Fruit fly (Drosophila melanogaster): ENCODE measurements around the gene zpg.

Gene zpg

dm6 chr3L:6608884-6609552, 3.2 kb upstream of the zpg start, which contains the start of gene axed (continued):
- no peak for TF ChIP-seq Elba2 (GFP tag; optimal IDR thresholded peaks at IDR 0.05)
- TF ChIP-seq CG14441 (GFP tag; IDR thresholded peaks at IDR 0.05) = peak; percentile 54; the same call in 1 of the 2 replicates
- no peak for TF ChIP-seq pb (GFP tag; optimal IDR thresholded peaks at IDR 0.05)
- TF ChIP-seq vnd (GFP tag; IDR thresholded peaks at IDR 0.05; ENCODE audit: partially characterized antibody) = no peak
- no peak for TF ChIP-seq so (GFP tag; IDR thresholded peaks at IDR 0.05)
- TF ChIP-seq CG30403 (GFP tag; optimal IDR thresholded peaks at IDR 0.05) = peak; percentile 24
- no peak for TF ChIP-seq lov (optimal IDR thresholded peaks at IDR 0.05)
- no peak for TF ChIP-seq lov (GFP tag; IDR thresholded peaks at IDR 0.05)
- no peak for TF ChIP-seq grn (GFP tag; optimal IDR thresholded peaks at IDR 0.05)
- no peak for TF ChIP-seq CG8089 (GFP tag; optimal IDR thresholded peaks at IDR 0.05)
- TF ChIP-seq CG17612 (GFP tag; IDR thresholded peaks at IDR 0.05) = peak; percentile 10; the same call in 1 of the 2 replicates
- TF ChIP-seq cg (GFP tag; optimal IDR thresholded peaks at IDR 0.05) = no peak
- no peak for TF ChIP-seq slou (GFP tag; optimal IDR thresholded peaks at IDR 0.05)
- TF ChIP-seq Max (GFP tag; optimal IDR thresholded peaks at IDR 0.05) = no peak
- no peak for TF ChIP-seq onecut (GFP tag; IDR thresholded peaks at IDR 0.05)
- TF ChIP-seq esg (GFP tag; conservative IDR thresholded peaks at IDR 0.05) = no peak
- no peak for TF ChIP-seq CG4617 (GFP tag; optimal IDR thresholded peaks at IDR 0.05; ENCODE audit: borderline replicate concordance)
- peak; percentile 30 for TF ChIP-seq CG6765 (GFP tag; optimal IDR thresholded peaks at IDR 0.05)
- TF ChIP-seq CG15073 (GFP tag; optimal IDR thresholded peaks at IDR 0.05) = no peak
- no peak for TF ChIP-seq tio (GFP tag; optimal IDR thresholded peaks at IDR 0.05)
- no peak for TF ChIP-seq CG8478 (optimal IDR thresholded peaks at IDR 0.05)
- TF ChIP-seq HmgZ (tag; optimal IDR thresholded peaks at IDR 0.05) = no peak
- TF ChIP-seq CG1832 (GFP tag; optimal IDR thresholded peaks at IDR 0.05) = no peak
- no peak for TF ChIP-seq unc-4 (GFP tag; IDR thresholded peaks at IDR 0.05; ENCODE audit: partially characterized antibody)
- TF ChIP-seq ssp (GFP tag; IDR thresholded peaks at IDR 0.05) = no peak
- TF ChIP-seq CG10654 (GFP tag; optimal IDR thresholded peaks at IDR 0.05) = no peak
- TF ChIP-seq CG31441 (GFP tag; IDR thresholded peaks at IDR 0.05) = 0 out of 2 replicates have a peak, but pooled peaks have one; percentile 29
- no peak for TF ChIP-seq CG32767 (GFP tag; IDR thresholded peaks at IDR 0.05)
- no peak for TF ChIP-seq CG11247 (GFP tag; IDR thresholded peaks at IDR 0.05)
- no peak for TF ChIP-seq Spps (tag; optimal IDR thresholded peaks at IDR 0.05)
- TF ChIP-seq Rfx (GFP tag; IDR thresholded peaks at IDR 0.05) = peak; percentile 23; the same call in 1 of the 2 replicates
- peak; percentile 28; the same call in 1 of the 2 replicates for TF ChIP-seq CG32772 (GFP tag; IDR thresholded peaks at IDR 0.05)
- no peak for TF ChIP-seq sens-2 (GFP tag; IDR thresholded peaks at IDR 0.05)
- TF ChIP-seq pum (GFP tag; optimal IDR thresholded peaks at IDR 0.05) = no peak
- peak; percentile 38; the same call in 1 of the 3 replicates for TF ChIP-seq CG34422 (GFP tag; IDR thresholded peaks at IDR 0.05)
- TF ChIP-seq pan (optimal IDR thresholded peaks at IDR 0.05) = no peak
- peak in 1 of 2 experiments; percentile 62 for TF ChIP-seq pan (GFP tag; optimal IDR thresholded peaks at IDR 0.05 in 1 of 2, IDR thresholded peaks at IDR 0.05 in 1 of 2)
- no peak for TF ChIP-seq CG9215 (GFP tag; IDR thresholded peaks at IDR 0.05)
- no peak for TF ChIP-seq gro (GFP tag; optimal IDR thresholded peaks at IDR 0.05)
- TF ChIP-seq CG3995 (GFP tag; optimal IDR thresholded peaks at IDR 0.05) = no peak
- TF ChIP-seq btn (GFP tag; optimal IDR thresholded peaks at IDR 0.05) = no peak
- peak; percentile 34 for TF ChIP-seq CG6854 (GFP tag; optimal IDR thresholded peaks at IDR 0.05)
- no peak for TF ChIP-seq B-H2 (GFP tag; optimal IDR thresholded peaks at IDR 0.05)
- no peak for TF ChIP-seq CG16779 (GFP tag; IDR thresholded peaks at IDR 0.05)
- TF ChIP-seq hkb (optimal IDR thresholded peaks at IDR 0.05) = peak; percentile 15
- no peak for TF ChIP-seq hkb (GFP tag; IDR thresholded peaks at IDR 0.05)
- TF ChIP-seq stc (GFP tag; IDR thresholded peaks at IDR 0.05) = 0 out of 2 replicates have a peak, but pooled peaks have one; percentile 17
- no peak for TF ChIP-seq ara (GFP tag; IDR thresholded peaks at IDR 0.05)
- TF ChIP-seq Dip2 (GFP tag; IDR thresholded peaks at IDR 0.05) = no peak
- no peak for TF ChIP-seq Atf-2 (GFP tag; optimal IDR thresholded peaks at IDR 0.05)
- no peak for TF ChIP-seq CG17829 (tag; optimal IDR thresholded peaks at IDR 0.05)
- no peak for TF ChIP-seq hth (optimal IDR thresholded peaks at IDR 0.05)
- TF ChIP-seq Hand (GFP tag; optimal IDR thresholded peaks at IDR 0.05) = no peak

All from whole organism, embryonic.